Worm (Caenorhabditis elegans) whole organism, L4 larva: ENCODE data around the gene T28A11.4.

ENCODE experiments used
- lin-39 ChIP-seq: fragments of 150-350 bp; optimal IDR thresholded peaks from 2 replicates; lab custom pipeline; 2014; ENCODE audit warnings: missing biosample characterization, missing genetic modification reagents, missing genetic modification characterization
- nhr-48 ChIP-seq: sonication (generic microtip); optimal IDR thresholded peaks from 2 replicates; lab custom pipeline; 2016; ENCODE audit warnings: mild to moderate bottlenecking, missing genetic modification characterization, missing compliant biosample characterization
- nhr-6 ChIP-seq: fragments of 150-350 bp; optimal IDR thresholded peaks from 2 replicates; lab custom pipeline; 2014; ENCODE audit warnings: missing biosample characterization, missing genetic modification characterization
- zip-2 ChIP-seq: fragments of 150-350 bp; optimal IDR thresholded peaks from 2 replicates; lab custom pipeline; 2014; ENCODE audit warnings: missing biosample characterization, missing genetic modification characterization

DNA sequence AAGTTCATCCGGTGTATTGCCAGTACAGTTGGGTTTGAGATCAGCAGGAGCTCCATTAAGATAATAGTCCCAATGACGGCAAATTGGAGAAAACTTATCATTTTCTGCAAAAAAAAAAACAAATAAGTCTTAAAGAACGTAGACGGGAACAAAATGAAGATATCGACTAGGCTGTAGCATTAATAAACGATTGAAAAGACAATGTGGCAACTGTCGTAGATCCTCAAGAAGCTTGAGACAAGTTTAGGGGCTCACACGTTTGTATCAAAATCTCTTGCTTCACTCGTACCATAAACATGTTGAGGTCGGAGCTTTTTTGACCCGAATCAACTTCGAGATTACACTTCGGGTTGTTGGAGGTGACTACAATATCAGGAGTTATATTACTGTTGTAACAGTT lies 46.2 kb downstream of the T28A11.4 start, which contains the start of gene F35F10.14:
- TF ChIP-seq zip-2 (tag; lab: Kevin White, UChicago) (no peak), nhr-6 (tag; lab: Kevin White, UChicago) (no peak), nhr-48 (no peak), lin-39 (tag; lab: Kevin White, UChicago) (no peak)
